Fruit fly (Drosophila melanogaster): Measurements from ENCODE around the gene CG31524.

DNA sequence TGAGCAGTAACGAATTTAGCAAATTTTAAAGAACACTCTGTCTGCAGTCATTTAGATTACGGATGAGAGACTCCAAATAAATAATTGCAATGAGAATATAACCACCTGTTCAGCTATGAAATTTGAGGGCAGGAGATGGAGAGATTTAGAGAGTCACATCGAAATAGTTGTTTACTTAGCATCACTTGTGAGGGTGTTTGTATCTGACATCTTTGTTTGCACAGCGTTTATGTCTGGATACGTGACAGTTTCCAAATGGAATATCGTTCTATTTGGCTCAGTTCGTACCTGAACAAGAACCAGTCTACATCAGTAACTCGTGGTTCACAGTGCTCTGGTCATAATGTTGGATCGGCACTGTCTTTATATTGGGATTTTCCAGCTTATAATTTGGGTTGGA is 24.4 kb downstream of the CG31524 start, which contains the start of gene PH4alphaSG2:
- no peak for TF ChIP-seq CG8478 (optimal IDR thresholded peaks at IDR 0.05)
- TF ChIP-seq CTCF (optimal IDR thresholded peaks at IDR 0.05), result no peak
